Worm (Caenorhabditis elegans) whole organism, L1 larva: ENCODE measurements around the gene C06H5.12.

Experiments used
- C04F5.9 ChIP-seq: sonication (generic microtip); optimal IDR thresholded peaks from 2 replicates; lab custom pipeline; 2016; ENCODE audit warnings: missing genetic modification characterization, missing compliant biosample characterization
- C16A3.4 ChIP-seq: fragments of 150-350 bp; optimal IDR thresholded peaks from 2 replicates; lab custom pipeline; 2014; ENCODE audit warnings: missing biosample characterization, missing genetic modification characterization
- C34B4.2 ChIP-seq: sonication (generic microtip); optimal IDR thresholded peaks from 2 replicates; lab custom pipeline; 2017; ENCODE audit warnings: mild to moderate bottlenecking, missing genetic modification characterization, missing compliant biosample characterization
- F16B12.6 ChIP-seq: fragments of 150-350 bp; optimal IDR thresholded peaks from 2 replicates; lab custom pipeline; 2014; ENCODE audit warnings: missing biosample characterization, missing genetic modification characterization
- Y116A8C.19 ChIP-seq: sonication (generic microtip); optimal IDR thresholded peaks from 2 replicates; lab custom pipeline; 2016; ENCODE audit warnings: missing compliant biosample characterization, missing genetic modification characterization, borderline replicate concordance
- aha-1 ChIP-seq: fragments of 150-350 bp; optimal IDR thresholded peaks from 2 replicates; lab custom pipeline; 2014; ENCODE audit warnings: missing biosample characterization, missing genetic modification characterization
- aly-2 ChIP-seq: fragments of 150-350 bp; optimal IDR thresholded peaks from 2 replicates; lab custom pipeline; 2014; ENCODE audit warnings: missing biosample characterization, missing genetic modification characterization
- blmp-1 ChIP-seq: fragments of 150-350 bp; optimal IDR thresholded peaks from 2 replicates; lab custom pipeline; 2014; ENCODE audit warnings: missing biosample characterization, missing genetic modification characterization
- ceh-63 ChIP-seq: fragments of 200-800 bp; sonication (Bioruptor generic); optimal IDR thresholded peaks from 2 replicates; lab custom pipeline; 2018; ENCODE audit warnings: mild to moderate bottlenecking, missing genetic modification characterization, missing compliant biosample characterization
- ceh-8 ChIP-seq: fragments of 200-800 bp; sonication (Bioruptor generic); optimal IDR thresholded peaks from 2 replicates; lab custom pipeline; 2018; ENCODE audit warnings: mild to moderate bottlenecking, missing genetic modification characterization, moderate library complexity, missing compliant biosample characterization
- ceh-82 ChIP-seq, 3 experiments: fragments of 150-350 bp in 1 of 3; sonication (generic microtip) in 2 of 3; optimal IDR thresholded peaks; 2 replicates each; lab custom pipeline; 2014 to 2017; ENCODE audit warnings: missing biosample characterization in 3 of 3, missing genetic modification characterization in 3 of 3
- ceh-88 ChIP-seq: fragments of 200-800 bp; sonication (Bioruptor generic); IDR thresholded peaks from 2 replicates; pipeline ENCODE4 v1.3.6; 2022; ENCODE audit warnings: missing genetic modification characterization, missing compliant biosample characterization
- dpl-1 ChIP-seq, 3 experiments: fragments of 150-350 bp in 2 of 3; sonication (generic microtip) in 1 of 3; optimal IDR thresholded peaks; 2 replicates each; lab custom pipeline; 2014 to 2017; ENCODE audit warnings: missing biosample characterization in 3 of 3, missing genetic modification characterization in 3 of 3, missing genetic modification reagents in 3 of 3
- efl-1 ChIP-seq, 4 experiments: fragments of 150-350 bp; optimal IDR thresholded peaks in 3 of 4; peaks in 1 of 4; 1 replicate in 1 of 4; 2 replicates in 3 of 4; lab custom pipeline; 2014; ENCODE audit warnings: missing biosample characterization in 2 of 4, missing genetic modification characterization in 2 of 4, missing genetic modification reagents in 2 of 4
- efl-3 ChIP-seq: fragments of 200-800 bp; sonication (Bioruptor generic); optimal IDR thresholded peaks from 2 replicates; lab custom pipeline; 2018; ENCODE audit warnings: mild to moderate bottlenecking, missing genetic modification characterization, missing compliant biosample characterization
- egl-13 ChIP-seq: sonication (generic microtip); optimal IDR thresholded peaks from 2 replicates; lab custom pipeline; 2016; ENCODE audit warnings: missing genotype, missing genetic modification reagents, missing genetic modification characterization, missing compliant biosample characterization
- elt-3 ChIP-seq, 6 experiments: fragments of 150-350 bp in 1 of 6; sonication (generic microtip); optimal IDR thresholded peaks; 2 replicates each; lab custom pipeline; 2017 to 2018; ENCODE audit warnings: missing biosample characterization in 6 of 6, missing genetic modification characterization in 6 of 6, inconsistent platforms in 1 of 6
- fkh-10 ChIP-seq: sonication (generic microtip); optimal IDR thresholded peaks from 2 replicates; lab custom pipeline; 2017; ENCODE audit warnings: missing biosample characterization, missing genetic modification reagents, missing genetic modification characterization
- fkh-8 ChIP-seq: sonication (generic microtip); optimal IDR thresholded peaks from 2 replicates; lab custom pipeline; 2016; ENCODE audit warnings: mild to moderate bottlenecking, missing genetic modification characterization, missing compliant biosample characterization
- hlh-17 ChIP-seq: fragments of 200-800 bp; sonication (Bioruptor generic); optimal IDR thresholded peaks from 2 replicates; lab custom pipeline; 2018; ENCODE audit warnings: missing genetic modification characterization, mild to moderate bottlenecking, missing compliant biosample characterization, moderate library complexity, borderline replicate concordance
- isw-1 ChIP-seq: fragments of 200-800 bp; sonication (Bioruptor generic); IDR thresholded peaks from 2 replicates; pipeline ENCODE4 v1.3.6; 2022; ENCODE audit warnings: missing genetic modification characterization, missing compliant biosample characterization
- jun-1 ChIP-seq: fragments of 150-350 bp; optimal IDR thresholded peaks from 2 replicates; lab custom pipeline; 2014; ENCODE audit warnings: missing biosample characterization, missing genetic modification reagents, missing genetic modification characterization
- lin-13 ChIP-seq: fragments of 150-350 bp; optimal IDR thresholded peaks from 2 replicates; lab custom pipeline; 2014; ENCODE audit warnings: missing biosample characterization, missing genetic modification reagents, missing genetic modification characterization
- lin-15B ChIP-seq: fragments of 150-350 bp; sonication (generic microtip); optimal IDR thresholded peaks from 3 replicates; lab custom pipeline; 2014; ENCODE audit warnings: missing biosample characterization, missing genetic modification characterization
- lin-35 ChIP-seq, 2 experiments: fragments of 150-350 bp; optimal IDR thresholded peaks; 2 replicates each; lab custom pipeline; 2014; ENCODE audit warnings: missing biosample characterization in 2 of 2, missing genetic modification characterization in 2 of 2, missing genetic modification reagents in 2 of 2
- lin-39 ChIP-seq: fragments of 150-350 bp; optimal IDR thresholded peaks from 2 replicates; lab custom pipeline; 2014; ENCODE audit warnings: missing biosample characterization, missing genetic modification reagents, missing genetic modification characterization
- lsy-2 ChIP-seq, 2 experiments: fragments of 150-350 bp; optimal IDR thresholded peaks; 2 replicates each; lab custom pipeline; 2014; ENCODE audit warnings: missing biosample characterization in 2 of 2, missing genetic modification characterization in 2 of 2
- mef-2 ChIP-seq: fragments of 150-350 bp; optimal IDR thresholded peaks from 2 replicates; lab custom pipeline; 2014; ENCODE audit warnings: missing biosample characterization, missing genetic modification characterization
- mep-1 ChIP-seq: fragments of 150-350 bp; optimal IDR thresholded peaks from 2 replicates; lab custom pipeline; 2014; ENCODE audit warnings: missing biosample characterization, missing genetic modification characterization
- nhr-19 ChIP-seq: fragments of 200-800 bp; sonication (Bioruptor generic); conservative IDR thresholded peaks from 2 replicates; pipeline ENCODE4 v1.3.6; 2022; ENCODE audit warnings: missing genetic modification characterization, missing compliant biosample characterization
- nhr-47 ChIP-seq: sonication (generic microtip); optimal IDR thresholded peaks from 2 replicates; lab custom pipeline; 2016; ENCODE audit warnings: mild to moderate bottlenecking, missing genetic modification characterization, moderate library complexity, missing compliant biosample characterization
- nhr-76 ChIP-seq: sonication (generic microtip); optimal IDR thresholded peaks from 2 replicates; lab custom pipeline; 2017; ENCODE audit warnings: missing biosample characterization, missing genetic modification characterization
- nhr-77 ChIP-seq: fragments of 150-350 bp; optimal IDR thresholded peaks from 2 replicates; lab custom pipeline; 2014; ENCODE audit warnings: missing biosample characterization, missing genetic modification characterization
- nhr-84 ChIP-seq: sonication (generic microtip); optimal IDR thresholded peaks from 2 replicates; lab custom pipeline; 2017; ENCODE audit warnings: missing biosample characterization, missing genetic modification characterization
- nhr-85 ChIP-seq: sonication (generic microtip); peaks from one replicate; lab custom pipeline; 2016; ENCODE audit warnings: missing genetic modification characterization, inconsistent platforms, missing compliant biosample characterization
- rnt-1 ChIP-seq: sonication (generic microtip); optimal IDR thresholded peaks from 2 replicates; lab custom pipeline; 2016; ENCODE audit warnings: mild to moderate bottlenecking, missing genetic modification characterization, moderate library complexity, missing compliant biosample characterization
- skn-1 ChIP-seq: fragments of 150-350 bp; optimal IDR thresholded peaks from 2 replicates; lab custom pipeline; 2014; ENCODE audit warnings: missing biosample characterization, missing genetic modification characterization
- snpc-4 ChIP-seq: fragments of 150-350 bp; optimal IDR thresholded peaks from 2 replicates; lab custom pipeline; 2014; ENCODE audit warnings: missing biosample characterization, missing genetic modification characterization
- snu-23 ChIP-seq: sonication (generic microtip); optimal IDR thresholded peaks from 2 replicates; lab custom pipeline; 2016; ENCODE audit warnings: missing genetic modification characterization, missing compliant biosample characterization
- tbx-2 ChIP-seq: sonication (generic microtip); optimal IDR thresholded peaks from 2 replicates; lab custom pipeline; 2016; ENCODE audit warnings: missing genetic modification characterization, missing compliant biosample characterization
- tlp-1 ChIP-seq: fragments of 150-350 bp; optimal IDR thresholded peaks from 2 replicates; lab custom pipeline; 2014; ENCODE audit warnings: missing biosample characterization, missing genetic modification characterization
- unc-130 ChIP-seq: fragments of 150-350 bp; optimal IDR thresholded peaks from 2 replicates; lab custom pipeline; 2017; ENCODE audit warnings: missing biosample characterization, missing genetic modification characterization, inconsistent platforms
- unc-62 ChIP-seq: fragments of 150-350 bp; optimal IDR thresholded peaks from 2 replicates; lab custom pipeline; 2014; ENCODE audit warnings: missing biosample characterization, missing genetic modification reagents, missing genetic modification characterization
- unc-86 ChIP-seq: sonication (generic microtip); optimal IDR thresholded peaks from 2 replicates; lab custom pipeline; 2016; ENCODE audit warnings: missing genetic modification characterization, missing compliant biosample characterization
- unc-98 ChIP-seq: fragments of 200-800 bp; sonication (Bioruptor generic); IDR thresholded peaks from 2 replicates; pipeline ENCODE4 v1.3.6; 2022; ENCODE audit warnings: missing genetic modification characterization, missing compliant biosample characterization
- vab-15 ChIP-seq: sonication (generic microtip); optimal IDR thresholded peaks from 2 replicates; lab custom pipeline; 2017; ENCODE audit warnings: missing genotype, mild to moderate bottlenecking, missing genetic modification characterization, missing compliant biosample characterization
- xbp-1 ChIP-seq: sonication (generic microtip); optimal IDR thresholded peaks from 2 replicates; lab custom pipeline; 2016; ENCODE audit warnings: missing genetic modification characterization, missing compliant biosample characterization
- zag-1 ChIP-seq: fragments of 150-350 bp; optimal IDR thresholded peaks from 2 replicates; lab custom pipeline; 2014; ENCODE audit warnings: missing biosample characterization, missing genetic modification characterization
- ztf-11 ChIP-seq, 2 experiments: sonication (generic microtip); optimal IDR thresholded peaks; 2 replicates each; lab custom pipeline; 2016 to 2017; ENCODE audit warnings: missing genetic modification characterization in 2 of 2, missing biosample characterization in 1 of 2, missing compliant biosample characterization in 1 of 2

Gene C06H5.12

DNA sequence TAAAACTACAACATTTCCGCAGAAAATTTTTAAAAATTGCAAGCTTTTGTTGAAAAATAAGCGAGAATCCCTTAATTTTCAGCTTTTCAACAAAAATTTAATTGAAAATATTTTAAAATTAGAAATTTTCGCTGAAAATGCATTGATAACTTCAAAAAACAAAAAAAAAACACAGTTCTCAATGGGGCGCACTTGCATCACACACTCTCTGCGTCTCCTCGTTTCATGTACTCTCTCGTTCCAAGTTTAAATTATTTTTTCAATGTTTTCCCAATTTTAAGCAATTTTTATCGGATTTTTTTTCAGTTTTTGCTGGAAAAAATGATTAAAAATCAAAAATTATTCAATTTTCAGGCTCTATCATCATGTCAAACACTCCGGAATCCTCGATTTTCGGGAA, 23.5 kb upstream of the C06H5.12 start, which contains the start of gene phf-14:
Gene phf-14 (plus strand): TSS at position 345 of the 400 bp plus-strand sequence.
- peak; percentile 71 for TF ChIP-seq nhr-19 (GFP tag; lab: Robert Waterston, UW)
- TF ChIP-seq lsy-2 (tag; optimal IDR thresholded peaks at IDR 0.05; lab: Kevin White, UChicago) = peak; percentile 71 to 81
- TF ChIP-seq mef-2 = no peak
- TF ChIP-seq lin-13 = peak; percentile 18
- TF ChIP-seq lin-39 (tag; lab: Kevin White, UChicago) = peak; percentile 30
- no peak for TF ChIP-seq nhr-77
- TF ChIP-seq mep-1 (tag; lab: Kevin White, UChicago) = peak; percentile 84
- TF ChIP-seq tlp-1 (tag; lab: Kevin White, UChicago) = no peak
- TF ChIP-seq lin-15B (tag; lab: Kevin White, UChicago) = peak; percentile 35
- peak; percentile 61 for TF ChIP-seq unc-130 (tag; lab: Kevin White, UChicago)
- no peak for TF ChIP-seq zag-1
- peak; percentile 19 for TF ChIP-seq skn-1 (tag; lab: Kevin White, UChicago)
- TF ChIP-seq unc-62 = no peak
- TF ChIP-seq unc-86 = peak; percentile 44
- no peak for TF ChIP-seq ceh-8
- peak; percentile 60 for TF ChIP-seq xbp-1 (tag; lab: Kevin White, UChicago)
- no peak for TF ChIP-seq unc-98 (GFP tag; lab: Robert Waterston, UW)
- TF ChIP-seq snpc-4 (tag; lab: Kevin White, UChicago) = peak; percentile 57
- peak; percentile 44 to 68 (median 60) for TF ChIP-seq dpl-1 (GFP tag; optimal IDR thresholded peaks at IDR 0.05; lab: Kevin White, UChicago)
- TF ChIP-seq C34B4.2 (tag; lab: Kevin White, UChicago) = no peak
- TF ChIP-seq vab-15 (tag; lab: Kevin White, UChicago) = no peak
- TF ChIP-seq efl-1 (optimal IDR thresholded peaks at IDR 0.05; lab: Kevin White, UChicago) = peak; percentile 69 to 71
- peak; percentile 70 to 95 for TF ChIP-seq efl-1 (GFP tag; optimal IDR thresholded peaks at IDR 0.05 in 1 of 2; lab: Kevin White, UChicago)
- TF ChIP-seq ceh-82 (tag; optimal IDR thresholded peaks at IDR 0.05; lab: Kevin White, UChicago) = peak; percentile 48 to 69 (median 53)
- TF ChIP-seq ceh-63 (GFP tag; lab: Kevin White, UChicago) = no peak
- TF ChIP-seq egl-13 = peak; percentile 9
- TF ChIP-seq hlh-17 (GFP tag; lab: Kevin White, UChicago) = no peak
- TF ChIP-seq nhr-85 (tag; lab: Kevin White, UChicago) = peak; percentile 66
- TF ChIP-seq ztf-11 (tag; optimal IDR thresholded peaks at IDR 0.05; lab: Kevin White, UChicago) = no peak
- no peak for TF ChIP-seq C04F5.9 (tag; lab: Kevin White, UChicago)
- no peak for TF ChIP-seq Y116A8C.19 (tag; lab: Kevin White, UChicago)
- no peak for TF ChIP-seq nhr-84 (tag; lab: Kevin White, UChicago)
- no peak for TF ChIP-seq nhr-47 (tag; lab: Kevin White, UChicago)
- no peak for TF ChIP-seq ceh-88
- TF ChIP-seq snu-23 (GFP tag; lab: Kevin White, UChicago) = peak; percentile 73
- TF ChIP-seq aly-2 = no peak
- peak in 2 of 6 experiments; percentile 21 to 41 for TF ChIP-seq elt-3 (tag; optimal IDR thresholded peaks at IDR 0.05; lab: Kevin White, UChicago)
- no peak; the same call in 1 of the 2 replicates for TF ChIP-seq isw-1
- peak; percentile 2 for TF ChIP-seq F16B12.6 (tag; lab: Kevin White, UChicago)
- TF ChIP-seq tbx-2 (tag; lab: Kevin White, UChicago) = peak; percentile 46
- TF ChIP-seq fkh-10 = no peak
- no peak for TF ChIP-seq efl-3 (GFP tag; lab: Kevin White, UChicago)
- peak; percentile 26 for TF ChIP-seq C16A3.4 (tag; lab: Kevin White, UChicago)
- TF ChIP-seq aha-1 (tag; lab: Kevin White, UChicago) = no peak
- peak; percentile 65 for TF ChIP-seq lin-35 (GFP tag; optimal IDR thresholded peaks at IDR 0.05; lab: Kevin White, UChicago)
- TF ChIP-seq fkh-8 (tag; lab: Kevin White, UChicago) = peak; percentile 47
- no peak for TF ChIP-seq rnt-1 (tag; lab: Kevin White, UChicago)
- no peak for TF ChIP-seq jun-1
- no peak for TF ChIP-seq nhr-76 (tag; lab: Kevin White, UChicago)
- peak; percentile 22 for TF ChIP-seq blmp-1
